Worm (Caenorhabditis elegans) whole organism, mixed stage, embryonic: Measurements from ENCODE around the gene cnt-1.

Experiments used
- blmp-1 ChIP-seq: fragments of 150-350 bp; optimal IDR thresholded peaks from 2 replicates; lab custom pipeline; 2014; ENCODE audit warnings: missing biosample characterization, missing genetic modification characterization
- cnd-1 ChIP-seq: fragments of 200-800 bp; sonication (Bioruptor generic); optimal IDR thresholded peaks from 2 replicates; lab custom pipeline; 2018; ENCODE audit warnings: mild to moderate bottlenecking, missing genetic modification characterization, missing compliant biosample characterization
- lin-13 ChIP-seq: fragments of 150-350 bp; optimal IDR thresholded peaks from 2 replicates; lab custom pipeline; 2014; ENCODE audit warnings: missing biosample characterization, missing genetic modification characterization
- mab-5 ChIP-seq: fragments of 150-350 bp; optimal IDR thresholded peaks from 2 replicates; lab custom pipeline; 2014; ENCODE audit warnings: missing biosample characterization, missing genetic modification characterization
- nhr-28 ChIP-seq: fragments of 150-350 bp; optimal IDR thresholded peaks from 2 replicates; lab custom pipeline; 2014; ENCODE audit warnings: missing biosample characterization, missing genetic modification characterization
- snpc-4 ChIP-seq: fragments of 150-350 bp; optimal IDR thresholded peaks from 2 replicates; lab custom pipeline; 2014; ENCODE audit warnings: missing biosample characterization, missing genetic modification characterization
- unc-62 ChIP-seq: fragments of 150-350 bp; optimal IDR thresholded peaks from 2 replicates; lab custom pipeline; 2014; ENCODE audit warnings: missing biosample characterization, missing genetic modification reagents, missing genetic modification characterization
- ztf-11 ChIP-seq: fragments of 150-350 bp; optimal IDR thresholded peaks from 2 replicates; lab custom pipeline; 2014; ENCODE audit warnings: missing biosample characterization, missing genetic modification characterization

- TF ChIP-seq snpc-4 (tag; lab: Kevin White, UChicago) (no peak), unc-62 (no peak), mab-5 (tag; lab: Kevin White, UChicago) (no peak), lin-13 (tag; lab: Kevin White, UChicago) (no peak), ztf-11 (tag; lab: Kevin White, UChicago) (no peak), cnd-1 (tag; lab: Kevin White, UChicago) (no peak), blmp-1 (tag; lab: Kevin White, UChicago) (no peak), nhr-28 (no peak)
Measured at ce11 chrII:12077281-12077680, 11.4 kb downstream of the cnt-1 start.
